Fruit fly (Drosophila melanogaster) whole organism, pupa: ENCODE measurements around the gene CG9932.

Experiments used
- CG10348 ChIP-seq: fragments of 200-800 bp; sonication (Bioruptor generic); IDR thresholded peaks from 2 replicates; pipeline ENCODE4 v1.3.6; 2022; ENCODE audit warnings: missing biosample characterization, missing genetic modification characterization
- CG12605 ChIP-seq: fragments of 200-800 bp; sonication (Bioruptor generic); IDR thresholded peaks from 2 replicates; pipeline ENCODE4 v1.3.6; 2022; ENCODE audit warnings: missing biosample characterization, missing genetic modification characterization
- CG13204 ChIP-seq: fragments of 200-800 bp; sonication (Bioruptor generic); optimal IDR thresholded peaks from 2 replicates; lab custom pipeline; 2018; ENCODE audit warnings: missing biosample characterization, mild to moderate bottlenecking, missing genetic modification characterization, moderate library complexity
- CG14655 ChIP-seq: fragments of 200-800 bp; sonication (Bioruptor generic); optimal IDR thresholded peaks from 3 replicates; lab custom pipeline; 2017; ENCODE audit warnings: mild to moderate bottlenecking, missing biosample characterization, missing genetic modification reagents, missing genetic modification characterization
- CG15710 ChIP-seq: fragments of 200-800 bp; sonication (Bioruptor generic); optimal IDR thresholded peaks from 2 replicates; lab custom pipeline; 2018; ENCODE audit warnings: missing biosample characterization, mild to moderate bottlenecking, missing genetic modification characterization, moderate library complexity
- CG17806 ChIP-seq: fragments of 200-800 bp; sonication (Bioruptor generic); optimal IDR thresholded peaks from 2 replicates; lab custom pipeline; 2018; ENCODE audit warnings: missing biosample characterization, mild to moderate bottlenecking, missing genetic modification characterization, moderate library complexity
- CG32121 ChIP-seq: fragments of 200-800 bp; sonication (Bioruptor generic); IDR thresholded peaks from 2 replicates; pipeline ENCODE4 v1.3.6; 2022; ENCODE audit warnings: missing biosample characterization, missing genetic modification characterization
- CG34367 ChIP-seq: fragments of 200-800 bp; sonication (Bioruptor generic); optimal IDR thresholded peaks from 2 replicates; lab custom pipeline; 2018; ENCODE audit warnings: missing biosample characterization, mild to moderate bottlenecking, missing genetic modification characterization
- CG4496 ChIP-seq: fragments of 200-800 bp; sonication (Bioruptor generic); IDR thresholded peaks from 3 replicates; pipeline ENCODE4 v1.3.6; 2022; ENCODE audit warnings: missing biosample characterization, missing genetic modification characterization
- CG8159 ChIP-seq: fragments of 200-800 bp; sonication (Bioruptor generic); optimal IDR thresholded peaks from 3 replicates; lab custom pipeline; 2018; ENCODE audit warnings: missing biosample characterization, mild to moderate bottlenecking, missing genetic modification characterization, moderate library complexity
- CG8301 ChIP-seq: fragments of 200-800 bp; sonication (Bioruptor generic); optimal IDR thresholded peaks from 2 replicates; lab custom pipeline; 2018; ENCODE audit warnings: missing biosample characterization, mild to moderate bottlenecking, missing genetic modification characterization
- CG9948 ChIP-seq: fragments of 200-800 bp; sonication (Bioruptor generic); optimal IDR thresholded peaks from 2 replicates; lab custom pipeline; 2018; ENCODE audit warnings: missing biosample characterization, mild to moderate bottlenecking, missing genetic modification characterization, moderate library complexity
- D1 ChIP-seq: fragments of 200-800 bp; sonication (Bioruptor generic); optimal IDR thresholded peaks from 2 replicates; lab custom pipeline; 2018; ENCODE audit warnings: missing biosample characterization, mild to moderate bottlenecking, missing genetic modification characterization, moderate library complexity
- EcR ChIP-seq: fragments of 200-800 bp; sonication (Bioruptor generic); optimal IDR thresholded peaks from 3 replicates; lab custom pipeline; 2019; ENCODE audit warnings: missing biosample characterization, missing genetic modification characterization, mild to moderate bottlenecking, moderate library complexity, missing genetic modification reagents
- Ets98B ChIP-seq: fragments of 200-800 bp; sonication (Bioruptor generic); IDR thresholded peaks from 2 replicates; pipeline ENCODE4 v1.3.6; 2022; ENCODE audit warnings: missing biosample characterization, missing genetic modification characterization
- Pif1A ChIP-seq: fragments of 200-800 bp; sonication (Bioruptor generic); optimal IDR thresholded peaks from 3 replicates; lab custom pipeline; 2016; ENCODE audit warnings: missing biosample characterization, missing genetic modification characterization
- Pif1B ChIP-seq: fragments of 200-800 bp; sonication (Bioruptor generic); optimal IDR thresholded peaks from 3 replicates; lab custom pipeline; 2016; ENCODE audit warnings: missing biosample characterization, missing genetic modification characterization
- Snoo ChIP-seq: fragments of 200-800 bp; sonication (Bioruptor generic); optimal IDR thresholded peaks from 3 replicates; lab custom pipeline; 2017; ENCODE audit warnings: missing biosample characterization, mild to moderate bottlenecking, missing genetic modification characterization, inconsistent platforms
- fd96Ca ChIP-seq: fragments of 200-800 bp; sonication (Bioruptor generic); IDR thresholded peaks from 3 replicates; pipeline ENCODE4 v1.3.6; 2022; ENCODE audit warnings: missing biosample characterization, missing genetic modification characterization
- gl ChIP-seq: fragments of 200-800 bp; sonication (Bioruptor generic); optimal IDR thresholded peaks from 2 replicates; lab custom pipeline; 2018; ENCODE audit warnings: missing biosample characterization, mild to moderate bottlenecking, missing genetic modification characterization
- rn ChIP-seq: fragments of 200-800 bp; sonication (Bioruptor generic); IDR thresholded peaks from 2 replicates; pipeline ENCODE4 v1.3.6; 2022; ENCODE audit warnings: missing biosample characterization, missing genetic modification characterization

Gene CG9932

dm6 chr2L:13065916-13066315 is 6.0 kb upstream of the CG9932 start:
- TF ChIP-seq CG17806 (tag; lab: Kevin White, UChicago) (no peak), CG13204 (GFP tag; lab: Kevin White, UChicago) (peak; percentile 7)
- TF ChIP-seq, all 21 proteins: peak for 1

dm6 chr2L:13056022-13056421 is 3.9 kb downstream of the CG9932 start:
- TF ChIP-seq Pif1B (GFP tag; lab: Kevin White, UChicago) (peak; percentile 55), gl (peak; percentile 32), CG10348 (GFP tag; lab: Robert Waterston, UW) (no peak), D1 (tag; lab: Kevin White, UChicago) (no peak), CG4496 (GFP tag; lab: Robert Waterston, UW) (peak; percentile 85), CG32121 (GFP tag; lab: Robert Waterston, UW) (peak; percentile 80), EcR (GFP tag; lab: Kevin White, UChicago) (no peak), CG12605 (GFP tag; lab: Robert Waterston, UW) (peak; percentile 55; the same call in 1 of the 2 replicates), CG34367 (peak; percentile 55), Pif1A (GFP tag; lab: Kevin White, UChicago) (peak; percentile 76), Ets98B (GFP tag; lab: Robert Waterston, UW) (peak; percentile 75), CG15710 (tag; lab: Kevin White, UChicago) (peak; percentile 67), fd96Ca (GFP tag; lab: Robert Waterston, UW) (peak; percentile 89), CG8159 (tag; lab: Kevin White, UChicago) (peak; percentile 73), rn (GFP tag; lab: Robert Waterston, UW) (peak; percentile 51; the same call in 1 of the 2 replicates), CG9948 (tag; lab: Kevin White, UChicago) (peak; percentile 66), CG13204 (GFP tag; lab: Kevin White, UChicago) (no peak), CG14655 (GFP tag; lab: Kevin White, UChicago) (peak; percentile 71), Snoo (tag; lab: Kevin White, UChicago) (no peak), CG17806 (tag; lab: Kevin White, UChicago) (peak; percentile 65), CG8301 (tag; lab: Kevin White, UChicago) (peak; percentile 59)

- no peak for TF ChIP-seq CG4496 (GFP tag; lab: Robert Waterston, UW)
- no peak for TF ChIP-seq gl
- TF ChIP-seq Ets98B (GFP tag; lab: Robert Waterston, UW), result no peak
- TF ChIP-seq CG8301 (tag; lab: Kevin White, UChicago), result no peak
- TF ChIP-seq CG9948 (tag; lab: Kevin White, UChicago), result peak; percentile 2
- no peak for TF ChIP-seq CG12605 (GFP tag; lab: Robert Waterston, UW)
- no peak for TF ChIP-seq CG32121 (GFP tag; lab: Robert Waterston, UW)
- TF ChIP-seq CG10348 (GFP tag; lab: Robert Waterston, UW), result no peak
- peak; percentile 23 for TF ChIP-seq CG17806 (tag; lab: Kevin White, UChicago)
- no peak for TF ChIP-seq Pif1A (GFP tag; lab: Kevin White, UChicago)
- TF ChIP-seq CG8159 (tag; lab: Kevin White, UChicago), result peak; percentile 29
- TF ChIP-seq D1 (tag; lab: Kevin White, UChicago), result no peak
- TF ChIP-seq CG13204 (GFP tag; lab: Kevin White, UChicago), result no peak
- TF ChIP-seq Pif1B (GFP tag; lab: Kevin White, UChicago), result no peak
- no peak for TF ChIP-seq rn (GFP tag; lab: Robert Waterston, UW)
- TF ChIP-seq CG14655 (GFP tag; lab: Kevin White, UChicago), result no peak
- peak; percentile 36 for TF ChIP-seq CG15710 (tag; lab: Kevin White, UChicago)
- no peak for TF ChIP-seq CG34367
- no peak for TF ChIP-seq Snoo (tag; lab: Kevin White, UChicago)
- no peak for TF ChIP-seq EcR (GFP tag; lab: Kevin White, UChicago)
- no peak for TF ChIP-seq fd96Ca (GFP tag; lab: Robert Waterston, UW)
These were observed 10.8 kb downstream of the CG9932 start for dm6 chr2L:13049136-13049535.

dm6 chr2L:13045924-13046323 is 14.0 kb downstream of the CG9932 start:
- TF ChIP-seq CG9948 (tag; lab: Kevin White, UChicago), result no peak
- no peak for TF ChIP-seq Ets98B (GFP tag; lab: Robert Waterston, UW)
- TF ChIP-seq CG8159 (tag; lab: Kevin White, UChicago), result no peak
- no peak for TF ChIP-seq D1 (tag; lab: Kevin White, UChicago)
- no peak for TF ChIP-seq Pif1B (GFP tag; lab: Kevin White, UChicago)
- no peak for TF ChIP-seq rn (GFP tag; lab: Robert Waterston, UW)
- no peak for TF ChIP-seq CG17806 (tag; lab: Kevin White, UChicago)
- TF ChIP-seq CG32121 (GFP tag; lab: Robert Waterston, UW), result no peak
- TF ChIP-seq CG13204 (GFP tag; lab: Kevin White, UChicago), result no peak

- TF ChIP-seq Snoo (tag; lab: Kevin White, UChicago) (no peak), rn (GFP tag; lab: Robert Waterston, UW) (0 out of 2 replicates have a peak, but pooled peaks have one; percentile 33), CG15710 (tag; lab: Kevin White, UChicago) (no peak), CG4496 (GFP tag; lab: Robert Waterston, UW) (0 out of 3 replicates have a peak, but pooled peaks have one; percentile 34), fd96Ca (GFP tag; lab: Robert Waterston, UW) (no peak), EcR (GFP tag; lab: Kevin White, UChicago) (peak; percentile 64), CG8301 (tag; lab: Kevin White, UChicago) (no peak), CG34367 (no peak), CG13204 (GFP tag; lab: Kevin White, UChicago) (peak; percentile 62)
These were observed 15.8 kb downstream of the CG9932 start for dm6 chr2L:13044135-13044534.

- TF ChIP-seq CG4496 (GFP tag; lab: Robert Waterston, UW) (0 out of 3 replicates have a peak, but pooled peaks have one; percentile 32), Ets98B (GFP tag; lab: Robert Waterston, UW) (no peak), fd96Ca (GFP tag; lab: Robert Waterston, UW) (0 out of 3 replicates have a peak, but pooled peaks have one; percentile 32)
These were observed 17.5 kb downstream of the CG9932 start for dm6 chr2L:13042405-13042804.
